Worm (Caenorhabditis elegans): Measurements from ENCODE around the gene nspc-17.

- TF ChIP-seq unc-62 (GFP tag; optimal IDR thresholded peaks at IDR 0.05), result no peak
- no peak for TF ChIP-seq eor-1 (tag; optimal IDR thresholded peaks at IDR 0.05)
- TF ChIP-seq nhr-11 (tag; optimal IDR thresholded peaks at IDR 0.05), result no peak
- TF ChIP-seq ceh-82 (tag; optimal IDR thresholded peaks at IDR 0.05), result no peak
- TF ChIP-seq fkh-2 (tag; optimal IDR thresholded peaks at IDR 0.05), result no peak
- no peak for TF ChIP-seq daf-12 (tag; optimal IDR thresholded peaks at IDR 0.05)
- no peak for TF ChIP-seq sea-2 (GFP tag; optimal IDR thresholded peaks at IDR 0.05)
- no peak for TF ChIP-seq nhr-77 (tag; optimal IDR thresholded peaks at IDR 0.05)
- no peak for TF ChIP-seq aly-2 (tag; optimal IDR thresholded peaks at IDR 0.05)
- no peak for TF ChIP-seq unc-39 (tag; optimal IDR thresholded peaks at IDR 0.05)
- no peak for TF ChIP-seq pha-4 (tag; optimal IDR thresholded peaks at IDR 0.05)
- no peak for TF ChIP-seq skn-1 (tag; optimal IDR thresholded peaks at IDR 0.05)
- no peak for TF ChIP-seq mdl-1 (tag; optimal IDR thresholded peaks at IDR 0.05)
- TF ChIP-seq ama-1 (optimal IDR thresholded peaks at IDR 0.05), result no peak
Observed at ce11 chrX:14504551-14504902, 20.5 kb downstream of the nspc-17 start.

All from whole organism, L3 larva.